Worm (Caenorhabditis elegans): ENCODE measurements around the gene lin-18.

Gene lin-18

ce11 chrX:3952737-3953136 lies 5.6 kb upstream of the lin-18 start:
- TF ChIP-seq nhr-77 (tag; optimal IDR thresholded peaks at IDR 0.05) (peak; percentile 32), duxl-1 (tag; optimal IDR thresholded peaks at IDR 0.05; ENCODE audit: poor library complexity) (no peak), dve-1 (tag; optimal IDR thresholded peaks at IDR 0.05; ENCODE audit: insufficient read depth) (peak; percentile 82), nhr-6 (tag; optimal IDR thresholded peaks at IDR 0.05) (no peak), nhr-42 (GFP tag; IDR thresholded peaks at IDR 0.05) (no peak), unc-62 (GFP tag; optimal IDR thresholded peaks at IDR 0.05 in 1 of 2) (peak in 1 of 2 experiments; percentile 85), unc-62 (tag; optimal IDR thresholded peaks at IDR 0.05) (no peak), dmd-6 (GFP tag; IDR thresholded peaks at IDR 0.05) (peak; percentile 52), fkh-10 (GFP tag; optimal IDR thresholded peaks at IDR 0.05) (no peak), hmg-1.1 (GFP tag; IDR thresholded peaks at IDR 0.05) (no peak), nhr-28 (tag; optimal IDR thresholded peaks at IDR 0.05) (peak; percentile 36), pqm-1 (tag; optimal IDR thresholded peaks at IDR 0.05) (peak; percentile 41), tra-1 (GFP tag; IDR thresholded peaks at IDR 0.05) (0 out of 2 replicates have a peak, but pooled peaks have one; percentile 24), F44E2.7 (GFP tag; IDR thresholded peaks at IDR 0.05) (no peak), nhr-41 (GFP tag; IDR thresholded peaks at IDR 0.05) (no peak), nhr-76 (tag; optimal IDR thresholded peaks at IDR 0.05) (no peak), lin-13 (GFP tag; optimal IDR thresholded peaks at IDR 0.05) (no peak), nhr-11 (tag; optimal IDR thresholded peaks at IDR 0.05) (no peak), mxl-2 (GFP tag; conservative IDR thresholded peaks at IDR 0.05) (no peak), lin-39 (tag; optimal IDR thresholded peaks at IDR 0.05) (no peak), jun-1 (tag; optimal IDR thresholded peaks at IDR 0.05) (no peak), hlh-11 (tag; optimal IDR thresholded peaks at IDR 0.05) (peak; percentile 48), lsy-2 (tag; optimal IDR thresholded peaks at IDR 0.05) (peak in 1 of 2 experiments; percentile 3), set-16 (GFP tag; IDR thresholded peaks at IDR 0.05) (no peak), ceh-20 (GFP tag; IDR thresholded peaks at IDR 0.05) (0 out of 2 replicates have a peak, but pooled peaks have one; percentile 34), daf-16 (GFP tag; optimal IDR thresholded peaks at IDR 0.05) (no peak), daf-16 (tag; optimal IDR thresholded peaks at IDR 0.05) (peak; percentile 61), R02D3.7 (tag; optimal IDR thresholded peaks at IDR 0.05) (no peak), php-3 (GFP tag; IDR thresholded peaks at IDR 0.05) (peak; percentile 94), nhr-102 (tag; optimal IDR thresholded peaks at IDR 0.05) (peak; percentile 21), dpl-1 (GFP tag; optimal IDR thresholded peaks at IDR 0.05) (no peak), mdl-1 (tag; optimal IDR thresholded peaks at IDR 0.05) (no peak)

ce11 chrX:3957475-3958204 lies 712 bp upstream of the lin-18 start:
- peak; percentile 68 for TF ChIP-seq fkh-10 (GFP tag; optimal IDR thresholded peaks at IDR 0.05)
- peak; percentile 10 for TF ChIP-seq mep-1 (tag; optimal IDR thresholded peaks at IDR 0.05)
- no peak for TF ChIP-seq D1046.2 (GFP tag; IDR thresholded peaks at IDR 0.05)
- TF ChIP-seq nhr-111 (GFP tag; optimal IDR thresholded peaks at IDR 0.05), result no peak
- no peak for TF ChIP-seq lin-29 (GFP tag; IDR thresholded peaks at IDR 0.05)
- TF ChIP-seq ceh-32 (tag; optimal IDR thresholded peaks at IDR 0.05; ENCODE audit: poor library complexity), result no peak
- no peak for TF ChIP-seq lin-15B (tag; optimal IDR thresholded peaks at IDR 0.05)
- TF ChIP-seq daf-12 (tag; optimal IDR thresholded peaks at IDR 0.05), result no peak
- TF ChIP-seq daf-19 (GFP tag; conservative IDR thresholded peaks at IDR 0.05), result no peak
- TF ChIP-seq ces-1 (GFP tag; optimal IDR thresholded peaks at IDR 0.05), result peak; percentile 92
